Fruit fly (Drosophila melanogaster) whole organism, embryonic: Measurements from ENCODE around the gene CG13601.

Experiments
- Ada2b ChIP-seq: fragments of 200-800 bp; sonication (Bioruptor generic); IDR thresholded peaks from 2 replicates; pipeline ENCODE4 v1.3.6; 2022; ENCODE audit warnings: missing biosample characterization, missing genetic modification characterization
- CG10147 ChIP-seq: fragments of 200-800 bp; sonication (Bioruptor generic); optimal IDR thresholded peaks from 2 replicates; lab custom pipeline; 2019; ENCODE audit warnings: missing biosample characterization, mild to moderate bottlenecking, missing genetic modification characterization, moderate library complexity
- CG10267 ChIP-seq: fragments of 200-800 bp; sonication (Bioruptor generic); optimal IDR thresholded peaks from 2 replicates; lab custom pipeline; 2018; ENCODE audit warnings: missing biosample characterization, mild to moderate bottlenecking, missing genetic modification characterization, moderate library complexity
- CG10654 ChIP-seq: fragments of 200-800 bp; sonication (Bioruptor generic); optimal IDR thresholded peaks from 2 replicates; lab custom pipeline; 2016; ENCODE audit warnings: missing biosample characterization, missing genetic modification characterization
- CG11093 ChIP-seq: fragments of 200-800 bp; sonication (Bioruptor generic); IDR thresholded peaks from 3 replicates; pipeline ENCODE4 v1.3.6; 2022; ENCODE audit warnings: missing biosample characterization, missing genetic modification characterization
- CG14014 ChIP-seq: fragments of 200-800 bp; sonication (Bioruptor generic); IDR thresholded peaks from 2 replicates; pipeline ENCODE4 v1.3.6; 2022; ENCODE audit warnings: missing biosample characterization, missing genetic modification characterization
- CG15514 ChIP-seq: fragments of 200-800 bp; sonication (Bioruptor generic); optimal IDR thresholded peaks from 3 replicates; lab custom pipeline; 2017; ENCODE audit warnings: missing biosample characterization, missing genetic modification characterization, mild to moderate bottlenecking, moderate library complexity, missing genetic modification reagents
- CG1647 ChIP-seq: fragments of 200-800 bp; sonication (Bioruptor generic); optimal IDR thresholded peaks from 3 replicates; lab custom pipeline; 2016; ENCODE audit warnings: missing biosample characterization, missing genetic modification characterization
- CG16813 ChIP-seq: fragments of 200-800 bp; sonication (Bioruptor generic); IDR thresholded peaks from 3 replicates; pipeline ENCODE4 v1.3.6; 2022; ENCODE audit warnings: missing biosample characterization, missing genetic modification characterization; ENCODE audit not compliant: partially characterized antibody
- CG16815 ChIP-seq: fragments of 200-800 bp; sonication (Bioruptor generic); optimal IDR thresholded peaks from 3 replicates; lab custom pipeline; 2017; ENCODE audit warnings: missing biosample characterization, mild to moderate bottlenecking, missing genetic modification characterization
- CG17385 ChIP-seq: fragments of 200-800 bp; sonication (Bioruptor generic); optimal IDR thresholded peaks from 3 replicates; lab custom pipeline; 2018; ENCODE audit warnings: missing biosample characterization, mild to moderate bottlenecking, missing genetic modification characterization
- CG17912 ChIP-seq: fragments of 200-800 bp; sonication (Bioruptor generic); optimal IDR thresholded peaks from 2 replicates; lab custom pipeline; 2018; ENCODE audit warnings: missing biosample characterization, mild to moderate bottlenecking, missing genetic modification characterization
- CG2202 ChIP-seq: fragments of 200-800 bp; sonication (Bioruptor generic); optimal IDR thresholded peaks from 2 replicates; lab custom pipeline; 2018; ENCODE audit warnings: missing biosample characterization, mild to moderate bottlenecking, missing genetic modification characterization
- CG33213 ChIP-seq: fragments of 200-800 bp; sonication (Bioruptor generic); optimal IDR thresholded peaks from 3 replicates; lab custom pipeline; 2016; ENCODE audit warnings: missing biosample characterization, missing genetic modification characterization
- CG34224 ChIP-seq: fragments of 200-800 bp; sonication (Bioruptor generic); IDR thresholded peaks from 3 replicates; pipeline ENCODE4 v1.3.6; 2022; ENCODE audit warnings: missing biosample characterization, missing genetic modification characterization; ENCODE audit not compliant: partially characterized antibody
- CG4707 ChIP-seq: fragments of 200-800 bp; sonication (Bioruptor generic); optimal IDR thresholded peaks from 2 replicates; lab custom pipeline; 2018; ENCODE audit warnings: missing biosample characterization, mild to moderate bottlenecking, missing genetic modification characterization, moderate library complexity
- CG6813 ChIP-seq: fragments of 200-800 bp; sonication (Bioruptor generic); optimal IDR thresholded peaks from 2 replicates; lab custom pipeline; 2017; ENCODE audit warnings: missing biosample characterization, missing genetic modification characterization, mild to moderate bottlenecking, moderate library complexity, missing genetic modification reagents
- CG7271 ChIP-seq: fragments of 200-800 bp; sonication (Bioruptor generic); optimal IDR thresholded peaks from 2 replicates; lab custom pipeline; 2018; ENCODE audit warnings: missing biosample characterization, mild to moderate bottlenecking, missing genetic modification characterization, moderate library complexity
- CG7963 ChIP-seq: fragments of 200-800 bp; sonication (Bioruptor generic); IDR thresholded peaks from 3 replicates; pipeline ENCODE4 v1.3.6; 2022; ENCODE audit warnings: missing biosample characterization, missing genetic modification characterization; ENCODE audit not compliant: partially characterized antibody
- CG8944 ChIP-seq: fragments of 200-800 bp; sonication (Bioruptor generic); optimal IDR thresholded peaks from 3 replicates; lab custom pipeline; 2016; ENCODE audit warnings: missing biosample characterization, missing genetic modification characterization
- CG9876 ChIP-seq: fragments of 200-800 bp; sonication (Bioruptor generic); optimal IDR thresholded peaks from 2 replicates; lab custom pipeline; 2016; ENCODE audit warnings: missing biosample characterization, missing genetic modification characterization
- CTCF ChIP-seq: fragments of 200-800 bp; sonication (Bioruptor generic); optimal IDR thresholded peaks from 2 replicates; lab custom pipeline; 2017; ENCODE audit warnings: missing biosample characterization, mild to moderate bottlenecking, missing genetic modification characterization, moderate library complexity
- CkIIα-i1 ChIP-seq: fragments of 200-800 bp; sonication (Bioruptor generic); IDR thresholded peaks from 2 replicates; pipeline ENCODE4 v1.3.6; 2022; ENCODE audit warnings: missing biosample characterization, missing genetic modification characterization
- CrebB ChIP-seq: fragments of 200-800 bp; sonication (Bioruptor generic); optimal IDR thresholded peaks from 3 replicates; lab custom pipeline; 2018; ENCODE audit warnings: missing biosample characterization, mild to moderate bottlenecking, missing genetic modification characterization
- Dfd ChIP-seq, 2 experiments: fragments of >200 bp; optimal IDR thresholded peaks; 2 replicates each; lab custom pipeline; 2017; ENCODE audit warnings: missing biosample characterization in 2 of 2, missing genetic modification characterization in 2 of 2
- Ets97D ChIP-seq: fragments of 200-800 bp; sonication (Bioruptor generic); optimal IDR thresholded peaks from 3 replicates; lab custom pipeline; 2016; ENCODE audit warnings: missing biosample characterization, missing genetic modification characterization
- Fer2 ChIP-seq: fragments of 200-800 bp; sonication (Bioruptor generic); optimal IDR thresholded peaks from 2 replicates; lab custom pipeline; 2018; ENCODE audit warnings: missing biosample characterization, mild to moderate bottlenecking, missing genetic modification characterization, moderate library complexity
- Hsf ChIP-seq: fragments of 200-800 bp; sonication (Bioruptor generic); optimal IDR thresholded peaks from 3 replicates; lab custom pipeline; 2016; ENCODE audit warnings: missing biosample characterization, missing genetic modification characterization
- Lpt ChIP-seq: fragments of >200 bp; optimal IDR thresholded peaks from 2 replicates; lab custom pipeline; 2018; ENCODE audit warnings: missing biosample characterization, missing genetic modification characterization
- MESR4 ChIP-seq: fragments of 200-800 bp; sonication (Bioruptor generic); optimal IDR thresholded peaks from 2 replicates; lab custom pipeline; 2018; ENCODE audit warnings: missing biosample characterization, mild to moderate bottlenecking, missing genetic modification characterization, moderate library complexity
- Scr ChIP-seq: fragments of 200-800 bp; sonication (Bioruptor generic); IDR thresholded peaks from 2 replicates; pipeline ENCODE4 v1.3.6; 2022; ENCODE audit warnings: missing biosample characterization, missing genetic modification characterization; ENCODE audit not compliant: partially characterized antibody
- Side ChIP-seq: fragments of 200-800 bp; sonication (Bioruptor generic); optimal IDR thresholded peaks from 2 replicates; lab custom pipeline; 2016; ENCODE audit warnings: missing biosample characterization, missing genetic modification characterization
- Vsx1 ChIP-seq: fragments of 200-800 bp; sonication (Bioruptor generic); optimal IDR thresholded peaks from 2 replicates; lab custom pipeline; 2017; ENCODE audit warnings: missing biosample characterization, mild to moderate bottlenecking, missing genetic modification characterization, missing genetic modification reagents
- ab ChIP-seq: fragments of 200-800 bp; sonication (Bioruptor generic); optimal IDR thresholded peaks from 2 replicates; lab custom pipeline; 2016; ENCODE audit warnings: missing biosample characterization, missing genetic modification characterization
- amos ChIP-seq: fragments of 200-800 bp; sonication (Bioruptor generic); IDR thresholded peaks from 2 replicates; pipeline ENCODE4 v1.3.6; 2022; ENCODE audit warnings: missing biosample characterization, missing genetic modification characterization; ENCODE audit not compliant: partially characterized antibody
- bbx ChIP-seq: fragments of 200-800 bp; sonication (Bioruptor generic); IDR thresholded peaks from 2 replicates; pipeline ENCODE4 v1.3.6; 2022; ENCODE audit warnings: missing biosample characterization, missing genetic modification characterization; ENCODE audit not compliant: partially characterized antibody
- bigmax ChIP-seq: fragments of 200-800 bp; sonication (Bioruptor generic); optimal IDR thresholded peaks from 2 replicates; lab custom pipeline; 2018; ENCODE audit warnings: missing biosample characterization, mild to moderate bottlenecking, missing genetic modification characterization
- caup ChIP-seq: fragments of 200-800 bp; sonication (Bioruptor generic); optimal IDR thresholded peaks from 3 replicates; lab custom pipeline; 2017; ENCODE audit warnings: missing biosample characterization, mild to moderate bottlenecking, missing genetic modification characterization, moderate library complexity; ENCODE audit not compliant: severe bottlenecking
- cg ChIP-seq: fragments of 200-800 bp; sonication (Bioruptor generic); optimal IDR thresholded peaks from 3 replicates; lab custom pipeline; 2019; ENCODE audit warnings: missing biosample characterization, mild to moderate bottlenecking, missing genetic modification characterization, moderate library complexity
- crc ChIP-seq: fragments of 200-800 bp; sonication (Bioruptor generic); optimal IDR thresholded peaks from 2 replicates; lab custom pipeline; 2016; ENCODE audit warnings: missing biosample characterization, missing genetic modification characterization
- fu2 ChIP-seq: fragments of 200-800 bp; sonication (Bioruptor generic); optimal IDR thresholded peaks from 2 replicates; lab custom pipeline; 2016; ENCODE audit warnings: missing biosample characterization, missing genetic modification characterization
- gcm2 ChIP-seq: fragments of 200-800 bp; sonication (Bioruptor generic); optimal IDR thresholded peaks from 2 replicates; lab custom pipeline; 2016; ENCODE audit warnings: missing biosample characterization, missing genetic modification characterization
- hth ChIP-seq: fragments of >200 bp; optimal IDR thresholded peaks from 2 replicates; lab custom pipeline; 2017; ENCODE audit warnings: inconsistent platforms
- luna ChIP-seq: fragments of 200-800 bp; sonication (Bioruptor generic); optimal IDR thresholded peaks from 2 replicates; lab custom pipeline; 2016; ENCODE audit warnings: missing biosample characterization, missing genetic modification characterization
- prd ChIP-seq, 3 experiments: fragments of >200 bp in 2 of 3; fragments of 200-800 bp in 1 of 3; sonication (Bioruptor generic) in 1 of 3; optimal IDR thresholded peaks in 2 of 3; IDR thresholded peaks in 1 of 3; 2 replicates in 2 of 3; 3 replicates in 1 of 3; pipeline versions ENCODE4 v1.3.6 to Lab custom; 2017 to 2022; ENCODE audit warnings: missing biosample characterization in 1 of 3, missing genetic modification characterization in 1 of 3
- pum ChIP-seq: fragments of 200-800 bp; sonication (Bioruptor generic); optimal IDR thresholded peaks from 2 replicates; lab custom pipeline; 2016; ENCODE audit warnings: missing biosample characterization, missing genetic modification characterization
- sc ChIP-seq, 3 experiments: fragments of >200 bp in 2 of 3; fragments of 200-800 bp in 1 of 3; sonication (Bioruptor generic) in 1 of 3; optimal IDR thresholded peaks; 2 replicates in 2 of 3; 3 replicates in 1 of 3; lab custom pipeline; 2017; ENCODE audit warnings: mild to moderate bottlenecking in 1 of 3, missing biosample characterization in 1 of 3, missing genetic modification characterization in 1 of 3, missing genetic modification reagents in 1 of 3
- schlank ChIP-seq: fragments of 200-800 bp; sonication (Bioruptor generic); optimal IDR thresholded peaks from 2 replicates; lab custom pipeline; 2018; ENCODE audit warnings: missing biosample characterization, mild to moderate bottlenecking, missing genetic modification characterization
- slbo ChIP-seq: fragments of 200-800 bp; sonication (Bioruptor generic); IDR thresholded peaks from 2 replicates; pipeline ENCODE4 v1.3.6; 2022; ENCODE audit warnings: missing biosample characterization, missing genetic modification characterization
- tna ChIP-seq: fragments of 200-800 bp; sonication (Bioruptor generic); IDR thresholded peaks from 2 replicates; pipeline ENCODE4 v1.3.6; 2022; ENCODE audit warnings: missing biosample characterization, missing genetic modification characterization; ENCODE audit not compliant: partially characterized antibody

The CG13601 gene

dm6 chr3R:23924200-23924599 lies 3.2 kb downstream of the CG13601 start, which contains the start of gene Ndc1 (continued):
- TF ChIP-seq CG4707 (no peak), CG9876 (GFP tag; lab: Kevin White, UChicago) (no peak), CG6813 (GFP tag; lab: Kevin White, UChicago) (no peak), CTCF (no peak), CG17912 (GFP tag; lab: Kevin White, UChicago) (no peak), bbx (GFP tag; lab: Robert Waterston, UW) (peak; percentile 37; the same call in 1 of the 2 replicates), CG2202 (tag; lab: Kevin White, UChicago) (no peak), Lpt (GFP tag; lab: Kevin White, UChicago) (no peak), CG1647 (no peak), slbo (no peak), MESR4 (GFP tag; lab: Kevin White, UChicago) (no peak), ab (GFP tag; lab: Kevin White, UChicago) (no peak), CG33213 (GFP tag; lab: Kevin White, UChicago) (no peak), CkIIα-i1 (GFP tag; lab: Robert Waterston, UW) (no peak), Vsx1 (GFP tag; lab: Kevin White, UChicago) (no peak), CG10267 (tag; lab: Kevin White, UChicago) (no peak), prd (optimal IDR thresholded peaks at IDR 0.05; lab: Kevin White, UChicago) (no peak), prd (GFP tag; IDR thresholded peaks at IDR 0.05; lab: Robert Waterston, UW) (no peak), CG17385 (GFP tag; lab: Kevin White, UChicago) (no peak), Fer2 (tag; lab: Kevin White, UChicago) (no peak), CG7963 (no peak), CG10654 (GFP tag; lab: Kevin White, UChicago) (no peak), Dfd (GFP tag; optimal IDR thresholded peaks at IDR 0.05; lab: Kevin White, UChicago) (no peak), gcm2 (GFP tag; lab: Kevin White, UChicago) (no peak), CrebB (tag; lab: Kevin White, UChicago) (no peak), Ets97D (peak; percentile 21), caup (no peak), luna (GFP tag; lab: Kevin White, UChicago) (no peak), Side (GFP tag; lab: Kevin White, UChicago) (no peak), Hsf (no peak), CG10147 (no peak), Ada2b (GFP tag; lab: Robert Waterston, UW) (no peak), crc (GFP tag; lab: Kevin White, UChicago) (no peak), hth (lab: Kevin White, UChicago) (no peak), CG8944 (GFP tag; lab: Kevin White, UChicago) (no peak), CG16813 (GFP tag; lab: Robert Waterston, UW) (peak; percentile 24; the same call in 1 of the 3 replicates), CG11093 (no peak), tna (no peak), Scr (GFP tag; lab: Robert Waterston, UW) (peak; percentile 27; the same call in 1 of the 2 replicates), schlank (no peak), fu2 (GFP tag; lab: Kevin White, UChicago) (no peak), CG34224 (GFP tag; lab: Robert Waterston, UW) (no peak), pum (GFP tag; lab: Kevin White, UChicago) (no peak), CG15514 (GFP tag; lab: Kevin White, UChicago) (peak; percentile 25), CG7271 (tag; lab: Kevin White, UChicago) (no peak), sc (optimal IDR thresholded peaks at IDR 0.05; lab: Kevin White, UChicago) (no peak), sc (GFP tag; optimal IDR thresholded peaks at IDR 0.05; lab: Kevin White, UChicago) (no peak), amos (GFP tag; lab: Robert Waterston, UW) (peak; percentile 15; the same call in 1 of the 2 replicates), CG14014 (GFP tag; lab: Robert Waterston, UW) (no peak), CG16815 (GFP tag; lab: Kevin White, UChicago) (no peak), bigmax (no peak), cg (GFP tag; lab: Kevin White, UChicago) (no peak)
